Fruit fly (Drosophila melanogaster) whole organism, embryonic: ENCODE data around the gene MFS18.

ENCODE experiments used
- BEAF-32 ChIP-seq: fragments of 200-800 bp; sonication (Bioruptor generic); optimal IDR thresholded peaks from 3 replicates; lab custom pipeline; 2017; ENCODE audit warnings: missing biosample characterization, missing genetic modification characterization, mild to moderate bottlenecking, moderate library complexity, missing genetic modification reagents
- Bgb ChIP-seq: fragments of 200-800 bp; sonication (Bioruptor generic); IDR thresholded peaks from 2 replicates; pipeline ENCODE4 v1.3.6; 2022; ENCODE audit warnings: missing biosample characterization, missing genetic modification characterization; ENCODE audit not compliant: partially characterized antibody
- CG10147 ChIP-seq: fragments of 200-800 bp; sonication (Bioruptor generic); optimal IDR thresholded peaks from 2 replicates; lab custom pipeline; 2019; ENCODE audit warnings: missing biosample characterization, mild to moderate bottlenecking, missing genetic modification characterization, moderate library complexity
- CG10267 ChIP-seq: fragments of 200-800 bp; sonication (Bioruptor generic); optimal IDR thresholded peaks from 2 replicates; lab custom pipeline; 2018; ENCODE audit warnings: missing biosample characterization, mild to moderate bottlenecking, missing genetic modification characterization, moderate library complexity
- CG11456 ChIP-seq: fragments of 200-800 bp; sonication (Bioruptor generic); IDR thresholded peaks from 3 replicates; pipeline ENCODE4 v1.3.6; 2022; ENCODE audit warnings: missing biosample characterization, missing genetic modification characterization
- CG12155 ChIP-seq: fragments of 200-800 bp; sonication (Bioruptor generic); optimal IDR thresholded peaks from 3 replicates; lab custom pipeline; 2016; ENCODE audit warnings: missing biosample characterization, missing genetic modification characterization
- CG12236 ChIP-seq: fragments of 200-800 bp; sonication (Bioruptor generic); optimal IDR thresholded peaks from 2 replicates; lab custom pipeline; 2016; ENCODE audit warnings: missing biosample characterization, missing genetic modification characterization
- CG13287 ChIP-seq: fragments of 200-800 bp; sonication (Bioruptor generic); IDR thresholded peaks from 2 replicates; pipeline ENCODE4 v1.3.6; 2022; ENCODE audit warnings: missing biosample characterization, missing genetic modification characterization; ENCODE audit not compliant: partially characterized antibody
- CG14860 ChIP-seq: fragments of 200-800 bp; sonication (Bioruptor generic); IDR thresholded peaks from 3 replicates; pipeline ENCODE4 v1.3.6; 2022; ENCODE audit warnings: missing biosample characterization, missing genetic modification characterization; ENCODE audit not compliant: partially characterized antibody
- CG18476 ChIP-seq: fragments of 200-800 bp; sonication (Bioruptor generic); optimal IDR thresholded peaks from 2 replicates; lab custom pipeline; 2016; ENCODE audit warnings: missing biosample characterization, mild to moderate bottlenecking, missing genetic modification characterization
- CG31365 ChIP-seq: fragments of 200-800 bp; sonication (Bioruptor generic); optimal IDR thresholded peaks from 2 replicates; lab custom pipeline; 2018; ENCODE audit warnings: missing biosample characterization, mild to moderate bottlenecking, missing genetic modification characterization
- CG32532 ChIP-seq: fragments of 200-800 bp; sonication (Bioruptor generic); IDR thresholded peaks from 2 replicates; pipeline ENCODE4 v1.3.6; 2022; ENCODE audit warnings: missing biosample characterization, missing genetic modification characterization
- CG33557 ChIP-seq: fragments of 200-800 bp; sonication (Bioruptor generic); optimal IDR thresholded peaks from 2 replicates; lab custom pipeline; 2019; ENCODE audit warnings: missing biosample characterization, mild to moderate bottlenecking, missing genetic modification characterization, moderate library complexity
- CG3838 ChIP-seq: fragments of 200-800 bp; sonication (Bioruptor generic); optimal IDR thresholded peaks from 3 replicates; lab custom pipeline; 2016; ENCODE audit warnings: missing biosample characterization, missing genetic modification characterization
- CG42726 ChIP-seq: fragments of 200-800 bp; sonication (Bioruptor generic); IDR thresholded peaks from 2 replicates; pipeline ENCODE4 v1.3.6; 2022; ENCODE audit warnings: missing biosample characterization, missing genetic modification characterization; ENCODE audit not compliant: partially characterized antibody
- CG4820 ChIP-seq: fragments of 200-800 bp; sonication (Bioruptor generic); optimal IDR thresholded peaks from 3 replicates; lab custom pipeline; 2016; ENCODE audit warnings: missing biosample characterization, missing genetic modification characterization
- CG5245 ChIP-seq: fragments of 200-800 bp; sonication (Bioruptor generic); optimal IDR thresholded peaks from 3 replicates; lab custom pipeline; 2016; ENCODE audit warnings: missing biosample characterization, missing genetic modification characterization
- CG7839 ChIP-seq: fragments of 200-800 bp; sonication (Bioruptor generic); optimal IDR thresholded peaks from 3 replicates; lab custom pipeline; 2018; ENCODE audit warnings: missing biosample characterization, mild to moderate bottlenecking, missing genetic modification characterization, moderate library complexity
- CG7963 ChIP-seq: fragments of 200-800 bp; sonication (Bioruptor generic); IDR thresholded peaks from 3 replicates; pipeline ENCODE4 v1.3.6; 2022; ENCODE audit warnings: missing biosample characterization, missing genetic modification characterization; ENCODE audit not compliant: partially characterized antibody
- CG8359 ChIP-seq: fragments of 200-800 bp; sonication (Bioruptor generic); optimal IDR thresholded peaks from 2 replicates; lab custom pipeline; 2017; ENCODE audit warnings: missing biosample characterization, mild to moderate bottlenecking, missing genetic modification characterization, borderline replicate concordance
- CG8388 ChIP-seq: fragments of 200-800 bp; sonication (Bioruptor generic); optimal IDR thresholded peaks from 2 replicates; lab custom pipeline; 2019; ENCODE audit warnings: missing biosample characterization, mild to moderate bottlenecking, missing genetic modification characterization, moderate library complexity
- CG8478 ChIP-seq: fragments of >200 bp; optimal IDR thresholded peaks from 2 replicates; lab custom pipeline; 2018
- CG9797 ChIP-seq: fragments of 200-800 bp; sonication (Bioruptor generic); optimal IDR thresholded peaks from 3 replicates; lab custom pipeline; 2018; ENCODE audit warnings: missing biosample characterization, mild to moderate bottlenecking, missing genetic modification characterization
- CkIIα-i1 ChIP-seq: fragments of 200-800 bp; sonication (Bioruptor generic); IDR thresholded peaks from 2 replicates; pipeline ENCODE4 v1.3.6; 2022; ENCODE audit warnings: missing biosample characterization, missing genetic modification characterization
- CoRest ChIP-seq: fragments of 200-800 bp; sonication (Bioruptor generic); optimal IDR thresholded peaks from 3 replicates; lab custom pipeline; 2018; ENCODE audit warnings: missing biosample characterization, mild to moderate bottlenecking, missing genetic modification characterization, moderate library complexity
- Dek ChIP-seq: fragments of 200-800 bp; sonication (Bioruptor generic); optimal IDR thresholded peaks from 3 replicates; lab custom pipeline; 2019; ENCODE audit warnings: missing biosample characterization, mild to moderate bottlenecking, missing genetic modification characterization, moderate library complexity
- Gug ChIP-seq: fragments of 200-800 bp; sonication (Bioruptor generic); IDR thresholded peaks from 4 replicates; pipeline ENCODE4 v1.3.6; 2022; ENCODE audit warnings: missing biosample characterization, missing genetic modification characterization
- Hr51 ChIP-seq, 2 experiments: fragments of 200-800 bp; sonication (Bioruptor generic); optimal IDR thresholded peaks; 2 replicates in 1 of 2; 3 replicates in 1 of 2; lab custom pipeline; 2016 to 2018; ENCODE audit warnings: missing biosample characterization in 2 of 2, missing genetic modification characterization in 2 of 2, mild to moderate bottlenecking in 1 of 2, moderate library complexity in 1 of 2
- Mad ChIP-seq: fragments of 200-800 bp; sonication (Bioruptor generic); optimal IDR thresholded peaks from 2 replicates; lab custom pipeline; 2016; ENCODE audit warnings: missing biosample characterization, missing genetic modification characterization
- Scr ChIP-seq: fragments of 200-800 bp; sonication (Bioruptor generic); IDR thresholded peaks from 2 replicates; pipeline ENCODE4 v1.3.6; 2022; ENCODE audit warnings: missing biosample characterization, missing genetic modification characterization; ENCODE audit not compliant: partially characterized antibody
- Six4 ChIP-seq: fragments of 200-800 bp; sonication (Bioruptor generic); optimal IDR thresholded peaks from 2 replicates; lab custom pipeline; 2016; ENCODE audit warnings: missing biosample characterization, missing genetic modification characterization
- ab ChIP-seq: fragments of 200-800 bp; sonication (Bioruptor generic); optimal IDR thresholded peaks from 2 replicates; lab custom pipeline; 2016; ENCODE audit warnings: missing biosample characterization, missing genetic modification characterization
- bcd ChIP-seq: fragments of 200-800 bp; sonication (Bioruptor generic); optimal IDR thresholded peaks from 2 replicates; lab custom pipeline; 2017; ENCODE audit warnings: missing biosample characterization, mild to moderate bottlenecking, missing genetic modification characterization
- caup ChIP-seq: fragments of 200-800 bp; sonication (Bioruptor generic); optimal IDR thresholded peaks from 3 replicates; lab custom pipeline; 2017; ENCODE audit warnings: missing biosample characterization, mild to moderate bottlenecking, missing genetic modification characterization, moderate library complexity; ENCODE audit not compliant: severe bottlenecking
- da ChIP-seq: fragments of 200-800 bp; sonication (Bioruptor generic); optimal IDR thresholded peaks from 2 replicates; lab custom pipeline; 2016; ENCODE audit warnings: missing biosample characterization, missing genetic modification characterization
- ewg ChIP-seq: fragments of 200-800 bp; sonication (Bioruptor generic); optimal IDR thresholded peaks from 3 replicates; lab custom pipeline; 2017; ENCODE audit warnings: mild to moderate bottlenecking, missing biosample characterization, missing genetic modification reagents, missing genetic modification characterization
- hth ChIP-seq: fragments of >200 bp; optimal IDR thresholded peaks from 2 replicates; lab custom pipeline; 2017; ENCODE audit warnings: inconsistent platforms
- knrl ChIP-seq: fragments of 200-800 bp; sonication (Bioruptor generic); IDR thresholded peaks from 3 replicates; pipeline ENCODE4 v1.3.6; 2022; ENCODE audit warnings: missing biosample characterization, missing genetic modification characterization; ENCODE audit not compliant: partially characterized antibody
- lab ChIP-seq: fragments of 200-800 bp; sonication (Bioruptor generic); optimal IDR thresholded peaks from 3 replicates; lab custom pipeline; 2017; ENCODE audit warnings: missing biosample characterization, missing genetic modification characterization, mild to moderate bottlenecking, moderate library complexity, missing genetic modification reagents
- onecut ChIP-seq: fragments of 200-800 bp; sonication (Bioruptor generic); IDR thresholded peaks from 2 replicates; pipeline ENCODE4 v1.3.6; 2022; ENCODE audit warnings: missing biosample characterization, missing genetic modification characterization
- pita ChIP-seq: fragments of 200-800 bp; sonication (Bioruptor generic); optimal IDR thresholded peaks from 2 replicates; lab custom pipeline; 2017; ENCODE audit warnings: missing biosample characterization, mild to moderate bottlenecking, missing genetic modification characterization
- repo ChIP-seq: fragments of 200-800 bp; sonication (Bioruptor generic); optimal IDR thresholded peaks from 2 replicates; lab custom pipeline; 2016; ENCODE audit warnings: missing biosample characterization, missing genetic modification characterization
- row ChIP-seq: fragments of 200-800 bp; sonication (Bioruptor generic); IDR thresholded peaks from 3 replicates; pipeline ENCODE4 v1.3.6; 2022; ENCODE audit warnings: missing biosample characterization, missing genetic modification characterization
- run ChIP-seq: fragments of 200-800 bp; sonication (Bioruptor generic); optimal IDR thresholded peaks from 3 replicates; lab custom pipeline; 2018; ENCODE audit warnings: missing biosample characterization, mild to moderate bottlenecking, missing genetic modification characterization
- scrt ChIP-seq: fragments of 200-800 bp; sonication (Bioruptor generic); optimal IDR thresholded peaks from 2 replicates; lab custom pipeline; 2018; ENCODE audit warnings: missing biosample characterization, mild to moderate bottlenecking, missing genetic modification characterization, moderate library complexity
- tap ChIP-seq: fragments of 200-800 bp; optimal IDR thresholded peaks from 3 replicates; lab custom pipeline; 2019; ENCODE audit warnings: missing biosample characterization, mild to moderate bottlenecking, missing genetic modification characterization, moderate library complexity
- tna ChIP-seq: fragments of 200-800 bp; sonication (Bioruptor generic); IDR thresholded peaks from 2 replicates; pipeline ENCODE4 v1.3.6; 2022; ENCODE audit warnings: missing biosample characterization, missing genetic modification characterization; ENCODE audit not compliant: partially characterized antibody
- vvl ChIP-seq: fragments of 200-800 bp; sonication (Bioruptor generic); IDR thresholded peaks from 2 replicates; pipeline ENCODE4 v1.3.6; 2022; ENCODE audit warnings: missing biosample characterization, missing genetic modification characterization
- wor ChIP-seq: fragments of 200-800 bp; sonication (Bioruptor generic); IDR thresholded peaks from 2 replicates; pipeline ENCODE4 v1.3.6; 2022; ENCODE audit warnings: missing biosample characterization, missing genetic modification characterization

The MFS18 gene

dm6 chr2L:4454009-4454689 is 5.7 kb upstream of the MFS18 start, which contains the start of the genes Secp43 and ND-B8 (continued):
- TF ChIP-seq CG33557 (GFP tag; lab: Kevin White, UChicago) (no peak), CG4820 (GFP tag; lab: Kevin White, UChicago) (no peak), Mad (GFP tag; lab: Kevin White, UChicago) (no peak), CG32532 (GFP tag; lab: Robert Waterston, UW) (no peak), CG12236 (GFP tag; lab: Kevin White, UChicago) (no peak), CG42726 (GFP tag; lab: Robert Waterston, UW) (peak; percentile 83), CG10147 (GFP tag; lab: Kevin White, UChicago) (peak; percentile 0), scrt (peak; percentile 91), vvl (GFP tag; lab: Robert Waterston, UW) (peak; percentile 57; the same call in 1 of the 2 replicates), hth (lab: Kevin White, UChicago) (no peak), CoRest (tag; lab: Kevin White, UChicago) (peak; percentile 36), knrl (GFP tag; lab: Robert Waterston, UW) (peak; percentile 74), CG13287 (GFP tag; lab: Robert Waterston, UW) (peak; percentile 82), CG9797 (GFP tag; lab: Kevin White, UChicago) (peak; percentile 41), Scr (peak; percentile 74), BEAF-32 (GFP tag; lab: Kevin White, UChicago) (peak; percentile 83), tna (GFP tag; lab: Robert Waterston, UW) (peak; percentile 74; the same call in 1 of the 2 replicates), caup (no peak), CG8388 (GFP tag; lab: Kevin White, UChicago) (no peak), repo (GFP tag; lab: Kevin White, UChicago) (no peak), tap (no peak), CG5245 (GFP tag; lab: Kevin White, UChicago) (no peak), ewg (GFP tag; lab: Kevin White, UChicago) (peak; percentile 4), Hr51 (GFP tag; optimal IDR thresholded peaks at IDR 0.05; lab: Kevin White, UChicago) (no peak), CG7839 (tag; lab: Kevin White, UChicago) (no peak), CG3838 (GFP tag; lab: Kevin White, UChicago) (no peak), pita (GFP tag; lab: Kevin White, UChicago) (peak; percentile 90), CG31365 (tag; lab: Kevin White, UChicago) (no peak), CkIIα-i1 (no peak), ab (GFP tag; lab: Kevin White, UChicago) (no peak), bcd (GFP tag; lab: Kevin White, UChicago) (peak; percentile 21), Bgb (peak; percentile 84), lab (GFP tag; lab: Kevin White, UChicago) (no peak), run (tag; lab: Kevin White, UChicago) (no peak), CG7963 (peak; percentile 83), CG12155 (GFP tag; lab: Kevin White, UChicago) (no peak), CG8478 (lab: Kevin White, UChicago) (no peak), Six4 (no peak), Dek (tag; lab: Kevin White, UChicago) (peak; percentile 27), onecut (GFP tag; lab: Robert Waterston, UW) (no peak), CG11456 (no peak), CG10267 (tag; lab: Kevin White, UChicago) (peak; percentile 54), da (GFP tag; lab: Kevin White, UChicago) (no peak), Gug (GFP tag; lab: Robert Waterston, UW) (no peak), CG18476 (no peak), wor (no peak), CG8359 (GFP tag; lab: Kevin White, UChicago) (no peak), row (GFP tag; lab: Robert Waterston, UW) (0 out of 3 replicates have a peak, but pooled peaks have one; percentile 8), CG14860 (GFP tag; lab: Robert Waterston, UW) (peak; percentile 65)
